Worm (Caenorhabditis elegans): ENCODE data around the gene cls-1.

The cls-1 gene

ce11 chrIII:7524830-7525344 lies 16.9 kb downstream of the cls-1 start:
- no peak for TF ChIP-seq hmg-11 (tag; optimal IDR thresholded peaks at IDR 0.05)
- peak; percentile 72 for TF ChIP-seq nfya-1 (tag; optimal IDR thresholded peaks at IDR 0.05; ENCODE audit: insufficient read depth)

DNA sequence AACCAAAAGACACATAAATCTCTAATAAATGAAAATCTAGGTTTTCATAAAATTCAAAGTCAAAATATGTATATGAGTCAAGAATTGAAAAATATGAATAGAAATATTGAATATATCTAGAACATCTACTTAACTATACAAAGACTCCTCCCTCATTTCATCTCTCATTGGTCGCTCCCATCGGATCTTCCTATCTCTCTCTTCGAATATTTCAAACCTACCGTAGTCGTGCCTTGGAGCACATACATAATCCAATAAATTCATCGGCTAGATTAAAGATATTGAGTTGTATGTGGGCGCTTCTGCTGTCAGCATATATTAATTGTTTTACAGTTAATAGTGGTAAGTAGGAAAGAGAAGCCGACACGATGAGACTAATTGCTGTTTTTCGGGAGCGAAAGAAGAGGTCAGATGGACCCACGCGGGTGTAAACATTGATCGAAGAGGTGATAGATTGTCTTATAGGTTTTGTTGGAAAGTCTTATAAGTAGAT lies 19.0 kb downstream of the cls-1 start:
- TF ChIP-seq jun-1 (tag; optimal IDR thresholded peaks at IDR 0.05), result no peak
- TF ChIP-seq nfya-1 (tag; optimal IDR thresholded peaks at IDR 0.05; ENCODE audit: insufficient read depth), result peak; percentile 76

DNA sequence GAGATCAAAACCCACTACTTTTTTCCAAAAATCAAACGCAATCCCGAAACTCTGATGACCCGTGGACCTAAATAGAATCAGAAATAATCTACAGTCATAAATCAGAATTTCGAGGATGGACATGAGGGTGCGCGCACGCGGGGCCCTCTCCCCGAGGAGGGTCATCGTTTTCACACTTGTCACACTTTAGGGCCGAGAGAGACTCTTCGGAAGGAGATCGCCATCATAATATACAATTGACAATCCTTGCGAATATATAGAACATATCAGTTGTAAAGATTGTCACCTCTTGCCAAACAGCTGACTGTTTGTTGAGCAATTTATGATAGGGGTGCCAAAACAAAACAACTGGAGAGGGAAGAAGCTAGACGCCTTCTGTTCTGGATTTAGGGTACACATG lies 22.1 kb downstream of the cls-1 start:
- TF ChIP-seq nfya-1 (tag; optimal IDR thresholded peaks at IDR 0.05; ENCODE audit: insufficient read depth) (no peak), daf-12 (tag; optimal IDR thresholded peaks at IDR 0.05) (no peak), aly-2 (tag; optimal IDR thresholded peaks at IDR 0.05) (no peak), eor-1 (tag; optimal IDR thresholded peaks at IDR 0.05) (no peak), fkh-2 (tag; optimal IDR thresholded peaks at IDR 0.05) (no peak), ceh-9 (tag; optimal IDR thresholded peaks at IDR 0.05) (no peak), tbx-2 (tag; optimal IDR thresholded peaks at IDR 0.05) (no peak), nhr-28 (tag; optimal IDR thresholded peaks at IDR 0.05) (no peak), ztf-4 (tag; optimal IDR thresholded peaks at IDR 0.05) (no peak), nhr-77 (tag; optimal IDR thresholded peaks at IDR 0.05) (no peak), nhr-67 (tag; optimal IDR thresholded peaks at IDR 0.05) (no peak), mdl-1 (tag; optimal IDR thresholded peaks at IDR 0.05) (no peak), lin-39 (tag; optimal IDR thresholded peaks at IDR 0.05) (no peak), zag-1 (tag; optimal IDR thresholded peaks at IDR 0.05) (no peak)

ce11 chrIII:7530830-7531229 lies 22.9 kb downstream of the cls-1 start:
- TF ChIP-seq snpc-4 (tag; optimal IDR thresholded peaks at IDR 0.05) (no peak), mml-1 (tag; optimal IDR thresholded peaks at IDR 0.05) (no peak), nfya-1 (tag; optimal IDR thresholded peaks at IDR 0.05; ENCODE audit: insufficient read depth) (no peak), fos-1 (tag; optimal IDR thresholded peaks at IDR 0.05) (no peak), hmg-11 (tag; optimal IDR thresholded peaks at IDR 0.05) (no peak), jun-1 (tag; optimal IDR thresholded peaks at IDR 0.05) (no peak), mdl-1 (tag; optimal IDR thresholded peaks at IDR 0.05) (no peak), ztf-4 (tag; optimal IDR thresholded peaks at IDR 0.05) (no peak), zag-1 (tag; optimal IDR thresholded peaks at IDR 0.05) (no peak), lin-15B (tag; optimal IDR thresholded peaks at IDR 0.05) (no peak), nhr-76 (tag; optimal IDR thresholded peaks at IDR 0.05) (no peak), elt-2 (tag; optimal IDR thresholded peaks at IDR 0.05) (no peak), sea-2 (GFP tag; optimal IDR thresholded peaks at IDR 0.05) (no peak), elt-1 (tag; optimal IDR thresholded peaks at IDR 0.05) (no peak), daf-12 (tag; optimal IDR thresholded peaks at IDR 0.05) (no peak)

DNA sequence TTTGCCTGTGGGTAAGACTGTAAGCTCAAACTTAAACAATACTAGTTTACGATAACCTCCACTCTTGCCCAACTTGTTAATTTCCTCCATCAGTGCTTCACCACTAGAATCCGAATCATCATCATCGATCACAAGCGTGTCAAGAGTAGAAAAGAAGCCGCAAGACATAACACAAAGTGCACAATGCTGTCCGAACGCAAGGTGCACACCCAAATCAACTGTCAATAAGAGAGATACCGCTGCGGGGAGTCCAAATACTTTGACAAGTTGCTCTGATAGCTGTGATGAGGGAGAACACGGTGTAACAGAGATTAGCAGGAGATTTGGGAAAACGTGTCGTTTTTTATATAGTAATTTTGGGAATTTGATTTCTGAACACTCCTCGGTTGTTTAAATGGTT lies 23.4 kb downstream of the cls-1 start:
- TF ChIP-seq lsy-12 (tag; optimal IDR thresholded peaks at IDR 0.05), result no peak
- TF ChIP-seq aly-2 (tag; optimal IDR thresholded peaks at IDR 0.05), result no peak
- no peak for TF ChIP-seq unc-39 (tag; optimal IDR thresholded peaks at IDR 0.05)
- no peak for TF ChIP-seq elt-1 (tag; optimal IDR thresholded peaks at IDR 0.05)
- no peak for TF ChIP-seq mdl-1 (tag; optimal IDR thresholded peaks at IDR 0.05)

ce11 chrIII:7533012-7533411 lies 25.0 kb downstream of the cls-1 start:
- TF ChIP-seq egl-5 (tag; optimal IDR thresholded peaks at IDR 0.05) (no peak), ceh-28 (tag; optimal IDR thresholded peaks at IDR 0.05) (peak; percentile 17), fkh-2 (tag; optimal IDR thresholded peaks at IDR 0.05) (no peak), mml-1 (tag; optimal IDR thresholded peaks at IDR 0.05) (no peak), nhr-28 (tag; optimal IDR thresholded peaks at IDR 0.05) (no peak)

DNA sequence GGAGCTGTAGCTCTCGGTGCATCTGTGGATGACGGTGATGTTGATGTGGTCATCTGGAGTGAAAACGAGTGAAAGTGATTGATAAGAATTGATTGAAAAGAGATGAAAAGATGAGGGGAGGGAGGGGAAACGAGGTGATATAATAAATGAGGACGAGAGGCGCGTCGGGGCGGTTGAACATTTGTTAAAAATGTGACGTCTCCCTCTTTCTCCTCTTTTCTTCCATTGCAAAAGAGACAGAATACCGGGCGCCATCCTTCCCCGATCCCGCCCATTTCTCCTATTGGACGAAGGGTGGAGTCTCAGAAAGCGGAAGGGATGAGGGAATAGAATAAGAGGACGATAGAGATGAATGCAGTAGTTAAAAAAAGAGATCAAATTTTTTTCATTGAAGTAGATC lies 26.7 kb downstream of the cls-1 start:
- peak; percentile 80 for TF ChIP-seq unc-62 (GFP tag; optimal IDR thresholded peaks at IDR 0.05)
- TF ChIP-seq ceh-28 (tag; optimal IDR thresholded peaks at IDR 0.05), result peak; percentile 34
- no peak for TF ChIP-seq zag-1 (tag; optimal IDR thresholded peaks at IDR 0.05)
- peak; percentile 47 for TF ChIP-seq nhr-25 (tag; optimal IDR thresholded peaks at IDR 0.05)
- no peak for TF ChIP-seq nhr-11 (tag; optimal IDR thresholded peaks at IDR 0.05)
- peak; percentile 99 for TF ChIP-seq nfya-1 (tag; optimal IDR thresholded peaks at IDR 0.05; ENCODE audit: insufficient read depth)
- TF ChIP-seq ztf-11 (tag; optimal IDR thresholded peaks at IDR 0.05), result no peak
- peak; percentile 1 for TF ChIP-seq lsy-12 (tag; optimal IDR thresholded peaks at IDR 0.05)
- TF ChIP-seq R02D3.7 (tag; optimal IDR thresholded peaks at IDR 0.05), result no peak
- TF ChIP-seq elt-1 (tag; optimal IDR thresholded peaks at IDR 0.05), result peak; percentile 51
